Fruit fly (Drosophila melanogaster): ENCODE results near the gene beta-Man.

The beta-Man gene

DNA sequence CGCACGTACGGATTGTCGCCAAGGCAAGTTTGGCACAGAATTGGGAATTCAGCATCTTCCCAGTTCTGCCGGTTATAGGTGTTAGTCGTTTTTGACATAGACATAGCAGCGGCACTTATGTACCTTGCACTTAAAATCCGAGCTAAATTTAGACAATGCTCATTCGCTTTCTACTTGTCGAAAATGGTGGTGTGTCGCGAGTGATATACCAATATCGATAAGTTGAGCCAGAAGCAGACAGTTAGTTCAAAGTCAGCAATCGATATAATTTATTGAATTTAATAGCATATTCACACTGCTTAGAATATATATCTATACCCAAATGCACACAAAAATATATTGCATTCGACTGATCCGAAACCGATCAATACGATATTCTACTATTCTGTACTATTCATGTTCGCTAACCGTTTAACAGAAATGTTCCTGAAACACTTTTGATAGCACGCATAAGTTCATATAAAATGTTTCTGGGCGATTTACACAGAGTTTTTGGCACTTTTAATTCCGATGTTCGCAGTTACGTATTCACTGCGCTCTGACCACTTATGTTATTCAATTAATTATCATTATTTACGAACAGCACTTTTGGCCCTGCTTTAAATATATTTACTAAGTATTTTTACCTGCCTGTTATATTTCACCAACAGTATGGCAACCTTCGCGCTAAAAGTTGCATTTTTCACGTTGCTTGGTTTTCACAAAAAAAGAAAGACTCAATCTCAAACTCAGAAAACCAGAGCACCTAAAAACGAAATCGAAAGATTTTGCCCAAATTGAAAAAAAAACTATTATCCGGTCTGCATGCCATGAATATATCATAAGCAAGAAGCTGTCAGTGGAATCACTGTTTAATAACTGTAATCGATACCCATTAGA is 35.4 kb downstream of the beta-Man start, which contains the start of gene CG14641 (continued):
- no peak for TF ChIP-seq CG10959 (GFP tag; IDR thresholded peaks at IDR 0.05)
- no peak for TF ChIP-seq Sox102F (GFP tag; optimal IDR thresholded peaks at IDR 0.05)
- no peak for TF ChIP-seq prd (optimal IDR thresholded peaks at IDR 0.05)
- peak; percentile 32; the same call in 1 of the 3 replicates for TF ChIP-seq prd (GFP tag; IDR thresholded peaks at IDR 0.05)
- TF ChIP-seq CG30431 (GFP tag; optimal IDR thresholded peaks at IDR 0.05), result no peak
- TF ChIP-seq lola (GFP tag; optimal IDR thresholded peaks at IDR 0.05), result peak in 2 of 3 experiments; percentile 26 to 97
- TF ChIP-seq Rfx (GFP tag; IDR thresholded peaks at IDR 0.05), result peak; percentile 23; the same call in 1 of the 2 replicates
- TF ChIP-seq CG8478 (optimal IDR thresholded peaks at IDR 0.05), result no peak
- TF ChIP-seq Ets65A (GFP tag), result peak; percentile 82
- TF ChIP-seq CG9437 (GFP tag; optimal IDR thresholded peaks at IDR 0.05), result peak; percentile 28
- peak; percentile 47 for TF ChIP-seq tio (GFP tag; optimal IDR thresholded peaks at IDR 0.05)
- TF ChIP-seq Asciz (GFP tag; optimal IDR thresholded peaks at IDR 0.05), result no peak
- no peak for TF ChIP-seq CG12236 (GFP tag; optimal IDR thresholded peaks at IDR 0.05)
- peak in 1 of 2 experiments; percentile 66 for TF ChIP-seq Eip74EF (GFP tag; optimal IDR thresholded peaks at IDR 0.05)
- no peak for TF ChIP-seq CG31224 (GFP tag; IDR thresholded peaks at IDR 0.05)
- TF ChIP-seq CG11723 (GFP tag; optimal IDR thresholded peaks at IDR 0.05), result peak; percentile 64
- TF ChIP-seq CG17361 (GFP tag; IDR thresholded peaks at IDR 0.05), result peak; percentile 62
- no peak for TF ChIP-seq Lim3 (GFP tag; IDR thresholded peaks at IDR 0.05)
- TF ChIP-seq CG10462 (GFP tag; optimal IDR thresholded peaks at IDR 0.05), result no peak
- peak; percentile 49 for TF ChIP-seq bbx (GFP tag; IDR thresholded peaks at IDR 0.05; ENCODE audit: partially characterized antibody)
- TF ChIP-seq CG30403 (GFP tag; optimal IDR thresholded peaks at IDR 0.05), result peak; percentile 19
- no peak for TF ChIP-seq Dbx (GFP tag; IDR thresholded peaks at IDR 0.05)
- TF ChIP-seq CG42726 (GFP tag; IDR thresholded peaks at IDR 0.05; ENCODE audit: partially characterized antibody), result peak; percentile 60
- TF ChIP-seq CG2712 (tag; optimal IDR thresholded peaks at IDR 0.05), result peak; percentile 51
- no peak for TF ChIP-seq B-H1 (GFP tag; IDR thresholded peaks at IDR 0.05)
- no peak for TF ChIP-seq wdn (GFP tag; IDR thresholded peaks at IDR 0.05)
- TF ChIP-seq CG2199 (GFP tag; IDR thresholded peaks at IDR 0.05), result 0 out of 3 replicates have a peak, but pooled peaks have one; percentile 24
- peak; percentile 56 for TF ChIP-seq sens (GFP tag)
- TF ChIP-seq bcd (GFP tag; optimal IDR thresholded peaks at IDR 0.05), result no peak
- TF ChIP-seq CG7839 (tag; optimal IDR thresholded peaks at IDR 0.05), result peak; percentile 7
- peak; percentile 66 for TF ChIP-seq BEAF-32 (GFP tag; optimal IDR thresholded peaks at IDR 0.05)
- no peak for TF ChIP-seq CG43689 (GFP tag; IDR thresholded peaks at IDR 0.05)
- TF ChIP-seq pzg (GFP tag; optimal IDR thresholded peaks at IDR 0.05), result peak; percentile 45
- TF ChIP-seq CG11695 (GFP tag; IDR thresholded peaks at IDR 0.05), result no peak
- peak; percentile 54; the same call in 2 of the 3 replicates for TF ChIP-seq Opbp (GFP tag; IDR thresholded peaks at IDR 0.05; ENCODE audit: partially characterized antibody)
- TF ChIP-seq Dip3 (GFP tag; optimal IDR thresholded peaks at IDR 0.05), result no peak
- TF ChIP-seq CG7357 (GFP tag; IDR thresholded peaks at IDR 0.05), result peak; percentile 90
- peak; percentile 92 for TF ChIP-seq MESR4 (GFP tag; optimal IDR thresholded peaks at IDR 0.05)
- TF ChIP-seq Kr (GFP tag; optimal IDR thresholded peaks at IDR 0.05), result no peak
- TF ChIP-seq ssp (GFP tag; IDR thresholded peaks at IDR 0.05), result peak; percentile 97
- peak; percentile 44 for TF ChIP-seq Scr (GFP tag; IDR thresholded peaks at IDR 0.05; ENCODE audit: partially characterized antibody)
- TF ChIP-seq eve (GFP tag; optimal IDR thresholded peaks at IDR 0.05), result no peak
- TF ChIP-seq CG3281 (GFP tag; optimal IDR thresholded peaks at IDR 0.05), result no peak
- peak; percentile 29 for TF ChIP-seq CG13775 (GFP tag; optimal IDR thresholded peaks at IDR 0.05)
- no peak for TF ChIP-seq mld (GFP tag; IDR thresholded peaks at IDR 0.05; ENCODE audit: partially characterized antibody)
- TF ChIP-seq nom (GFP tag; optimal IDR thresholded peaks at IDR 0.05), result peak; percentile 30
- TF ChIP-seq CG30020 (tag; optimal IDR thresholded peaks at IDR 0.05), result peak; percentile 95
- TF ChIP-seq CG16813 (GFP tag; IDR thresholded peaks at IDR 0.05; ENCODE audit: partially characterized antibody), result peak; percentile 64
